Worm (Caenorhabditis elegans) whole organism, L1 larva: ENCODE results near the gene C36B7.3.
A peak's percentile ranks its signal among the peaks of the same experiment; 100 is the strongest.

Source experiments
- C16A3.4 ChIP-seq: fragments of 150-350 bp; optimal IDR thresholded peaks from 2 replicates; lab custom pipeline; 2014; ENCODE audit warnings: missing biosample characterization, missing genetic modification characterization
- F16B12.6 ChIP-seq: fragments of 150-350 bp; optimal IDR thresholded peaks from 2 replicates; lab custom pipeline; 2014; ENCODE audit warnings: missing biosample characterization, missing genetic modification characterization
- Y116A8C.19 ChIP-seq: sonication (generic microtip); optimal IDR thresholded peaks from 2 replicates; lab custom pipeline; 2016; ENCODE audit warnings: missing compliant biosample characterization, missing genetic modification characterization, borderline replicate concordance
- aha-1 ChIP-seq: fragments of 150-350 bp; optimal IDR thresholded peaks from 2 replicates; lab custom pipeline; 2014; ENCODE audit warnings: missing biosample characterization, missing genetic modification characterization
- alr-1 ChIP-seq: fragments of 200-800 bp; sonication (Bioruptor generic); optimal IDR thresholded peaks from 2 replicates; lab custom pipeline; 2018; ENCODE audit warnings: borderline replicate concordance, mild to moderate bottlenecking, missing genetic modification characterization, missing compliant biosample characterization
- ama-1 ChIP-seq: fragments of 150-350 bp; optimal IDR thresholded peaks from 2 replicates; lab custom pipeline; 2014
- ceh-63 ChIP-seq: fragments of 200-800 bp; sonication (Bioruptor generic); optimal IDR thresholded peaks from 2 replicates; lab custom pipeline; 2018; ENCODE audit warnings: mild to moderate bottlenecking, missing genetic modification characterization, missing compliant biosample characterization
- ceh-82 ChIP-seq, 3 experiments: fragments of 150-350 bp in 1 of 3; sonication (generic microtip) in 2 of 3; optimal IDR thresholded peaks; 2 replicates each; lab custom pipeline; 2014 to 2017; ENCODE audit warnings: missing biosample characterization in 3 of 3, missing genetic modification characterization in 3 of 3
- ceh-88 ChIP-seq: fragments of 200-800 bp; sonication (Bioruptor generic); IDR thresholded peaks from 2 replicates; pipeline ENCODE4 v1.3.6; 2022; ENCODE audit warnings: missing genetic modification characterization, missing compliant biosample characterization
- ceh-90 ChIP-seq: sonication (generic microtip); optimal IDR thresholded peaks from 2 replicates; lab custom pipeline; 2016; ENCODE audit warnings: missing genetic modification characterization, missing compliant biosample characterization
- ces-1 ChIP-seq: fragments of 150-350 bp; optimal IDR thresholded peaks from 2 replicates; lab custom pipeline; 2014; ENCODE audit warnings: missing biosample characterization, missing genetic modification reagents, missing genetic modification characterization
- dpl-1 ChIP-seq, 3 experiments: fragments of 150-350 bp in 2 of 3; sonication (generic microtip) in 1 of 3; optimal IDR thresholded peaks; 2 replicates each; lab custom pipeline; 2014 to 2017; ENCODE audit warnings: missing biosample characterization in 3 of 3, missing genetic modification characterization in 3 of 3, missing genetic modification reagents in 3 of 3
- dsc-1 ChIP-seq: sonication (generic microtip); optimal IDR thresholded peaks from 2 replicates; lab custom pipeline; 2016; ENCODE audit warnings: mild to moderate bottlenecking, missing genetic modification characterization, missing compliant biosample characterization
- efl-1 ChIP-seq, 4 experiments: fragments of 150-350 bp; optimal IDR thresholded peaks in 3 of 4; peaks in 1 of 4; 1 replicate in 1 of 4; 2 replicates in 3 of 4; lab custom pipeline; 2014; ENCODE audit warnings: missing biosample characterization in 2 of 4, missing genetic modification characterization in 2 of 4, missing genetic modification reagents in 2 of 4
- egl-13 ChIP-seq: sonication (generic microtip); optimal IDR thresholded peaks from 2 replicates; lab custom pipeline; 2016; ENCODE audit warnings: missing genotype, missing genetic modification reagents, missing genetic modification characterization, missing compliant biosample characterization
- ets-5 ChIP-seq: fragments of 200-800 bp; sonication (Bioruptor generic); IDR thresholded peaks from 2 replicates; pipeline ENCODE4 v1.3.6; 2022; ENCODE audit warnings: missing genetic modification characterization, missing compliant biosample characterization
- fkh-10 ChIP-seq: sonication (generic microtip); optimal IDR thresholded peaks from 2 replicates; lab custom pipeline; 2017; ENCODE audit warnings: missing biosample characterization, missing genetic modification reagents, missing genetic modification characterization
- hlh-4 ChIP-seq: sonication (generic microtip); optimal IDR thresholded peaks from 2 replicates; lab custom pipeline; 2016; ENCODE audit warnings: mild to moderate bottlenecking, missing genetic modification characterization, missing compliant biosample characterization
- irx-1 ChIP-seq: sonication (generic microtip); optimal IDR thresholded peaks from 2 replicates; lab custom pipeline; 2016; ENCODE audit warnings: missing genetic modification characterization, missing compliant biosample characterization
- lin-13 ChIP-seq: fragments of 150-350 bp; optimal IDR thresholded peaks from 2 replicates; lab custom pipeline; 2014; ENCODE audit warnings: missing biosample characterization, missing genetic modification reagents, missing genetic modification characterization
- lin-14 ChIP-seq: fragments of 200-800 bp; sonication (Bioruptor generic); optimal IDR thresholded peaks from 2 replicates; lab custom pipeline; 2018; ENCODE audit warnings: mild to moderate bottlenecking, missing genetic modification characterization, moderate library complexity, missing compliant biosample characterization
- lin-39 ChIP-seq: fragments of 150-350 bp; optimal IDR thresholded peaks from 2 replicates; lab custom pipeline; 2014; ENCODE audit warnings: missing biosample characterization, missing genetic modification reagents, missing genetic modification characterization
- lir-3 ChIP-seq: sonication (generic microtip); optimal IDR thresholded peaks from 2 replicates; lab custom pipeline; 2016; ENCODE audit warnings: mild to moderate bottlenecking, missing genetic modification characterization, moderate library complexity, missing compliant biosample characterization; ENCODE audit not compliant: poor library complexity
- nhr-11 ChIP-seq: fragments of 150-350 bp; optimal IDR thresholded peaks from 2 replicates; lab custom pipeline; 2014; ENCODE audit warnings: missing biosample characterization, missing genetic modification characterization
- nhr-19 ChIP-seq: fragments of 200-800 bp; sonication (Bioruptor generic); conservative IDR thresholded peaks from 2 replicates; pipeline ENCODE4 v1.3.6; 2022; ENCODE audit warnings: missing genetic modification characterization, missing compliant biosample characterization
- nhr-20 ChIP-seq: sonication (generic microtip); optimal IDR thresholded peaks from 2 replicates; lab custom pipeline; 2016; ENCODE audit warnings: mild to moderate bottlenecking, missing genetic modification characterization, missing compliant biosample characterization
- nhr-28 ChIP-seq: fragments of 150-350 bp; optimal IDR thresholded peaks from 2 replicates; lab custom pipeline; 2014; ENCODE audit warnings: missing biosample characterization, missing genetic modification characterization
- nhr-47 ChIP-seq: sonication (generic microtip); optimal IDR thresholded peaks from 2 replicates; lab custom pipeline; 2016; ENCODE audit warnings: mild to moderate bottlenecking, missing genetic modification characterization, moderate library complexity, missing compliant biosample characterization
- nhr-71 ChIP-seq: sonication (generic microtip); optimal IDR thresholded peaks from 2 replicates; lab custom pipeline; 2016; ENCODE audit warnings: mild to moderate bottlenecking, missing genetic modification characterization, moderate library complexity, missing compliant biosample characterization
- nhr-76 ChIP-seq: sonication (generic microtip); optimal IDR thresholded peaks from 2 replicates; lab custom pipeline; 2017; ENCODE audit warnings: missing biosample characterization, missing genetic modification characterization
- nhr-77 ChIP-seq: fragments of 150-350 bp; optimal IDR thresholded peaks from 2 replicates; lab custom pipeline; 2014; ENCODE audit warnings: missing biosample characterization, missing genetic modification characterization
- nhr-85 ChIP-seq: sonication (generic microtip); peaks from one replicate; lab custom pipeline; 2016; ENCODE audit warnings: missing genetic modification characterization, inconsistent platforms, missing compliant biosample characterization
- nhr-90 ChIP-seq: sonication (generic microtip); optimal IDR thresholded peaks from 2 replicates; lab custom pipeline; 2016; ENCODE audit warnings: mild to moderate bottlenecking, missing genetic modification characterization, missing compliant biosample characterization; ENCODE audit not compliant: poor library complexity
- pag-3 ChIP-seq: sonication (generic microtip); optimal IDR thresholded peaks from 2 replicates; lab custom pipeline; 2017; ENCODE audit warnings: missing genetic modification characterization, mild to moderate bottlenecking, missing compliant biosample characterization, antibody characterized with exemption, borderline replicate concordance; ENCODE audit not compliant: insufficient read depth
- pax-3 ChIP-seq: fragments of 200-800 bp; sonication (Bioruptor generic); optimal IDR thresholded peaks from 2 replicates; lab custom pipeline; 2018; ENCODE audit warnings: mild to moderate bottlenecking, missing genetic modification characterization, moderate library complexity, missing compliant biosample characterization
- rnt-1 ChIP-seq: sonication (generic microtip); optimal IDR thresholded peaks from 2 replicates; lab custom pipeline; 2016; ENCODE audit warnings: mild to moderate bottlenecking, missing genetic modification characterization, moderate library complexity, missing compliant biosample characterization
- skn-1 ChIP-seq: fragments of 150-350 bp; optimal IDR thresholded peaks from 2 replicates; lab custom pipeline; 2014; ENCODE audit warnings: missing biosample characterization, missing genetic modification characterization
- snpc-4 ChIP-seq: fragments of 150-350 bp; optimal IDR thresholded peaks from 2 replicates; lab custom pipeline; 2014; ENCODE audit warnings: missing biosample characterization, missing genetic modification characterization
- sup-37 ChIP-seq: fragments of 200-800 bp; sonication (Bioruptor generic); optimal IDR thresholded peaks from 2 replicates; lab custom pipeline; 2018; ENCODE audit warnings: mild to moderate bottlenecking, missing genetic modification characterization, missing compliant biosample characterization
- swsn-7 ChIP-seq: sonication (generic microtip); optimal IDR thresholded peaks from 2 replicates; lab custom pipeline; 2016; ENCODE audit warnings: missing genetic modification characterization, missing compliant biosample characterization
- tlp-1 ChIP-seq: fragments of 150-350 bp; optimal IDR thresholded peaks from 2 replicates; lab custom pipeline; 2014; ENCODE audit warnings: missing biosample characterization, missing genetic modification characterization
- unc-130 ChIP-seq: fragments of 150-350 bp; optimal IDR thresholded peaks from 2 replicates; lab custom pipeline; 2017; ENCODE audit warnings: missing biosample characterization, missing genetic modification characterization, inconsistent platforms
- unc-30 ChIP-seq: sonication (generic microtip); optimal IDR thresholded peaks from 2 replicates; lab custom pipeline; 2017; ENCODE audit warnings: missing biosample characterization, missing genetic modification characterization
- unc-62 ChIP-seq: fragments of 150-350 bp; optimal IDR thresholded peaks from 2 replicates; lab custom pipeline; 2014; ENCODE audit warnings: missing biosample characterization, missing genetic modification reagents, missing genetic modification characterization
- vab-15 ChIP-seq: sonication (generic microtip); optimal IDR thresholded peaks from 2 replicates; lab custom pipeline; 2017; ENCODE audit warnings: missing genotype, mild to moderate bottlenecking, missing genetic modification characterization, missing compliant biosample characterization
- xbp-1 ChIP-seq: sonication (generic microtip); optimal IDR thresholded peaks from 2 replicates; lab custom pipeline; 2016; ENCODE audit warnings: missing genetic modification characterization, missing compliant biosample characterization
- zag-1 ChIP-seq: fragments of 150-350 bp; optimal IDR thresholded peaks from 2 replicates; lab custom pipeline; 2014; ENCODE audit warnings: missing biosample characterization, missing genetic modification characterization
- ztf-11 ChIP-seq, 2 experiments: sonication (generic microtip); optimal IDR thresholded peaks; 2 replicates each; lab custom pipeline; 2016 to 2017; ENCODE audit warnings: missing genetic modification characterization in 2 of 2, missing biosample characterization in 1 of 2, missing compliant biosample characterization in 1 of 2
- ztf-4 ChIP-seq: fragments of 150-350 bp; optimal IDR thresholded peaks from 2 replicates; lab custom pipeline; 2014; ENCODE audit warnings: missing biosample characterization, missing genetic modification characterization

C36B7.3 gene

ce11 chrX:7068400-7068799 is 33.2 kb upstream of the C36B7.3 start, which contains the start of gene pdi-6 (continued):
- TF ChIP-seq Y116A8C.19 (tag; lab: Kevin White, UChicago) (peak; percentile 6), sup-37 (peak; percentile 39), nhr-90 (tag; lab: Kevin White, UChicago) (peak; percentile 92), unc-62 (GFP tag; lab: Kevin White, UChicago) (no peak), ceh-90 (tag; lab: Kevin White, UChicago) (peak; percentile 77), vab-15 (tag; lab: Kevin White, UChicago) (peak; percentile 66), C16A3.4 (tag; lab: Kevin White, UChicago) (peak; percentile 92), zag-1 (tag; lab: Kevin White, UChicago) (no peak), ztf-11 (tag; optimal IDR thresholded peaks at IDR 0.05; lab: Kevin White, UChicago) (peak in 1 of 2 experiments; percentile 81), nhr-20 (peak; percentile 90), alr-1 (tag; lab: Kevin White, UChicago) (no peak), nhr-11 (tag; lab: Kevin White, UChicago) (peak; percentile 63), ceh-82 (tag; optimal IDR thresholded peaks at IDR 0.05; lab: Kevin White, UChicago) (peak; percentile 85 to 91 (median 87)), lin-13 (GFP tag; lab: Kevin White, UChicago) (peak; percentile 91), egl-13 (tag; lab: Kevin White, UChicago) (peak; percentile 78), dpl-1 (GFP tag; optimal IDR thresholded peaks at IDR 0.05; lab: Kevin White, UChicago) (peak; percentile 67 to 78 (median 76)), nhr-85 (tag; lab: Kevin White, UChicago) (peak; percentile 93), nhr-47 (tag; lab: Kevin White, UChicago) (peak; percentile 88), hlh-4 (no peak), ceh-63 (GFP tag; lab: Kevin White, UChicago) (no peak), fkh-10 (GFP tag; lab: Kevin White, UChicago) (peak; percentile 13), lin-14 (GFP tag; lab: Kevin White, UChicago) (peak; percentile 96), unc-130 (tag; lab: Kevin White, UChicago) (peak; percentile 58), nhr-19 (peak; percentile 90), tlp-1 (no peak), lin-39 (tag; lab: Kevin White, UChicago) (peak; percentile 57), dsc-1 (tag; lab: Kevin White, UChicago) (no peak), nhr-71 (tag; lab: Kevin White, UChicago) (peak; percentile 94), swsn-7 (tag; lab: Kevin White, UChicago) (peak; percentile 84), aha-1 (tag; lab: Kevin White, UChicago) (peak; percentile 15), skn-1 (tag; lab: Kevin White, UChicago) (peak; percentile 86), pag-3 (tag; lab: Kevin White, UChicago) (no peak), ztf-4 (tag; lab: Kevin White, UChicago) (peak; percentile 32), ceh-88 (peak; percentile 84; the same call in 1 of the 2 replicates), rnt-1 (tag; lab: Kevin White, UChicago) (peak; percentile 96), lir-3 (tag; lab: Kevin White, UChicago) (peak; percentile 90), xbp-1 (peak; percentile 100), pax-3 (tag; lab: Kevin White, UChicago) (peak; percentile 81), nhr-76 (tag; lab: Kevin White, UChicago) (peak; percentile 74), ama-1 (lab: Kevin White, UChicago) (no peak), efl-1 (optimal IDR thresholded peaks at IDR 0.05; lab: Kevin White, UChicago) (peak; percentile 76 to 78), efl-1 (GFP tag; optimal IDR thresholded peaks at IDR 0.05 in 1 of 2; lab: Kevin White, UChicago) (peak; percentile 65 to 97), snpc-4 (tag; lab: Kevin White, UChicago) (peak; percentile 70), nhr-77 (peak; percentile 85), ets-5 (GFP tag; lab: Robert Waterston, UW) (no peak), unc-30 (no peak), F16B12.6 (tag; lab: Kevin White, UChicago) (peak; percentile 64), ces-1 (no peak), irx-1 (tag; lab: Kevin White, UChicago) (peak; percentile 74), nhr-28 (tag; lab: Kevin White, UChicago) (no peak)
